Fruit fly (Drosophila melanogaster): ENCODE measurements around the gene nmd.

nmd gene

DNA sequence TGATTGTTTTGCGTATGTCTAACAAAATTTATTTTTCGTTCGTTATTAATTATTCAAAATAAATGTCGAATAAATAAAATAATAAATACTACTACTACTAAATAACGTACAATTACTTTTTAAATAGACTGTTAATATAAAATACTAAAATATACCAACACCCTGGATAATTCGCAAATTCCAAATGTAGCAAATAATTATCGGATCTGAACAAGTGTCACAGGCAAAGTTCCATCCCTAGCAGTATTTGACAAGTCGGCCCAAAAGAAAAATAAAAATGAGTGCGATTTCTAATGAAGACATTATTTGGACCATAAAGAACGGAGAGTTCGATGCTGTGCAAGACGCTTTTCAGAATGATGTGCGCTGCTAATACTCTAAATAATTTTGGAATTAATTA lies 37.7 kb upstream of the nmd start, which contains the start of gene CG31715 (continued):
- TF ChIP-seq Nf-YB (GFP tag; optimal IDR thresholded peaks at IDR 0.05), result no peak
- TF ChIP-seq CG11696 (GFP tag; IDR thresholded peaks at IDR 0.05), result no peak
- no peak for TF ChIP-seq D19B (GFP tag; optimal IDR thresholded peaks at IDR 0.05)
- no peak for TF ChIP-seq CG7556 (GFP tag; optimal IDR thresholded peaks at IDR 0.05)
- TF ChIP-seq CG8281 (tag; optimal IDR thresholded peaks at IDR 0.05), result no peak
- no peak for TF ChIP-seq CG9437 (GFP tag; optimal IDR thresholded peaks at IDR 0.05)
- no peak for TF ChIP-seq Ada2b (GFP tag; IDR thresholded peaks at IDR 0.05)
- TF ChIP-seq CG18262 (tag; optimal IDR thresholded peaks at IDR 0.05), result peak; percentile 10
- no peak for TF ChIP-seq Taf1 (GFP tag; IDR thresholded peaks at IDR 0.05)
- peak; percentile 13 for TF ChIP-seq CG7839 (tag; optimal IDR thresholded peaks at IDR 0.05)
- no peak for TF ChIP-seq CG5245 (GFP tag; optimal IDR thresholded peaks at IDR 0.05)
- TF ChIP-seq sc (optimal IDR thresholded peaks at IDR 0.05), result no peak
- TF ChIP-seq sc (GFP tag; optimal IDR thresholded peaks at IDR 0.05), result no peak
- no peak for TF ChIP-seq az2 (GFP tag; optimal IDR thresholded peaks at IDR 0.05)
- no peak for TF ChIP-seq CG15696 (tag; optimal IDR thresholded peaks at IDR 0.05)
- no peak for TF ChIP-seq B-H1 (GFP tag; IDR thresholded peaks at IDR 0.05)
- TF ChIP-seq CG9727 (GFP tag; optimal IDR thresholded peaks at IDR 0.05), result no peak
- peak; percentile 87 for TF ChIP-seq sd (tag; optimal IDR thresholded peaks at IDR 0.05)
- no peak for TF ChIP-seq GATAe (GFP tag; conservative IDR thresholded peaks at IDR 0.05)
- no peak for TF ChIP-seq CG6272 (GFP tag; IDR thresholded peaks at IDR 0.05)
- no peak for TF ChIP-seq ham (GFP tag; IDR thresholded peaks at IDR 0.05)
- TF ChIP-seq CG10209 (GFP tag; optimal IDR thresholded peaks at IDR 0.05), result no peak
- TF ChIP-seq slp2 (GFP tag; optimal IDR thresholded peaks at IDR 0.05), result no peak
- no peak for TF ChIP-seq nau (GFP tag; optimal IDR thresholded peaks at IDR 0.05)
- no peak for TF ChIP-seq Side (GFP tag; optimal IDR thresholded peaks at IDR 0.05)
- peak; percentile 64 for TF ChIP-seq gem (tag; optimal IDR thresholded peaks at IDR 0.05)
- no peak for TF ChIP-seq danr (GFP tag; IDR thresholded peaks at IDR 0.05)
- TF ChIP-seq salm (tag; optimal IDR thresholded peaks at IDR 0.05), result no peak
- peak; percentile 25 for TF ChIP-seq CG2712 (tag; optimal IDR thresholded peaks at IDR 0.05)
- no peak for TF ChIP-seq ewg (GFP tag; optimal IDR thresholded peaks at IDR 0.05)
- TF ChIP-seq luna (GFP tag; optimal IDR thresholded peaks at IDR 0.05), result no peak
- TF ChIP-seq tin (GFP tag; optimal IDR thresholded peaks at IDR 0.05), result no peak
- no peak for TF ChIP-seq CG2889 (GFP tag; IDR thresholded peaks at IDR 0.05)
- no peak for TF ChIP-seq CG12744 (GFP tag; optimal IDR thresholded peaks at IDR 0.05)
- peak; percentile 57 for TF ChIP-seq Dref (GFP tag; IDR thresholded peaks at IDR 0.05)
- TF ChIP-seq grau (tag; optimal IDR thresholded peaks at IDR 0.05), result peak; percentile 38
- no peak for TF ChIP-seq seq (GFP tag; IDR thresholded peaks at IDR 0.05)
- TF ChIP-seq kah (GFP tag; optimal IDR thresholded peaks at IDR 0.05), result peak; percentile 59
- TF ChIP-seq zen2 (GFP tag; IDR thresholded peaks at IDR 0.05; ENCODE audit: partially characterized antibody), result no peak
- no peak for TF ChIP-seq ttk (GFP tag; IDR thresholded peaks at IDR 0.05)
- no peak for TF ChIP-seq bcd (GFP tag; optimal IDR thresholded peaks at IDR 0.05)
- TF ChIP-seq unpg (GFP tag; optimal IDR thresholded peaks at IDR 0.05), result peak; percentile 40
- TF ChIP-seq CG17359 (tag; optimal IDR thresholded peaks at IDR 0.05), result no peak
- TF ChIP-seq CG8478 (optimal IDR thresholded peaks at IDR 0.05), result no peak

dm6 chr2L:10339841-10340240 lies 36.1 kb upstream of the nmd start:
- peak in 1 of 2 experiments; percentile 24 for TF ChIP-seq eve (GFP tag; optimal IDR thresholded peaks at IDR 0.05)
- peak; percentile 6 for TF ChIP-seq exex (tag; optimal IDR thresholded peaks at IDR 0.05)
- no peak for TF ChIP-seq CG8388 (GFP tag; optimal IDR thresholded peaks at IDR 0.05)
- peak; percentile 14 for TF ChIP-seq cwo (GFP tag; optimal IDR thresholded peaks at IDR 0.05)
